Fruit fly (Drosophila melanogaster) whole organism, wandering third instar larva: ENCODE data around the gene gkt.
A peak's percentile ranks its signal among the peaks of the same experiment; 100 is the strongest.

Source experiments
- Abd-B ChIP-seq: fragments of >200 bp; optimal IDR thresholded peaks from 2 replicates; lab custom pipeline; 2017; ENCODE audit warnings: missing biosample characterization, missing genetic modification characterization
- CG9705 ChIP-seq: fragments of 200-800 bp; sonication (Bioruptor generic); optimal IDR thresholded peaks from 2 replicates; lab custom pipeline; 2018; ENCODE audit warnings: missing biosample characterization, mild to moderate bottlenecking, missing genetic modification characterization
- CrebA ChIP-seq: fragments of 200-800 bp; sonication (Bioruptor generic); optimal IDR thresholded peaks from 2 replicates; lab custom pipeline; 2016; ENCODE audit warnings: missing biosample characterization, mild to moderate bottlenecking, missing genetic modification characterization, borderline replicate concordance
- Dfd ChIP-seq: fragments of >200 bp; optimal IDR thresholded peaks from 2 replicates; lab custom pipeline; 2017; ENCODE audit warnings: missing biosample characterization, missing genetic modification characterization
- Dif ChIP-seq: fragments of 200-275, 200-300 bp; sonication (Bioruptor generic); optimal IDR thresholded peaks from 2 replicates; lab custom pipeline; 2018; ENCODE audit warnings: missing biosample characterization, missing genetic modification characterization; ENCODE audit not compliant: partially characterized antibody
- HLH106 ChIP-seq: fragments of 200-800 bp; optimal IDR thresholded peaks from 3 replicates; lab custom pipeline; 2019; ENCODE audit warnings: missing biosample characterization, mild to moderate bottlenecking, missing genetic modification characterization, moderate library complexity
- Hr83 ChIP-seq: fragments of 200-300 bp; sonication (Bioruptor generic); optimal IDR thresholded peaks from 2 replicates; lab custom pipeline; 2016; ENCODE audit warnings: missing biosample characterization, mild to moderate bottlenecking, missing genetic modification characterization, moderate library complexity; ENCODE audit not compliant: poor library complexity, severe bottlenecking
- Myc ChIP-seq: fragments of >200 bp; optimal IDR thresholded peaks from 2 replicates; lab custom pipeline; 2017
- N ChIP-seq: fragments of >200 bp; optimal IDR thresholded peaks from 2 replicates; lab custom pipeline; 2018; ENCODE audit warnings: missing biosample characterization, missing external identifiers, missing genetic modification characterization
- OdsH ChIP-seq: fragments of 200-800 bp; sonication (Bioruptor generic); optimal IDR thresholded peaks from 2 replicates; lab custom pipeline; 2016; ENCODE audit warnings: missing biosample characterization, mild to moderate bottlenecking, missing genetic modification characterization
- Rel ChIP-seq, 2 experiments: fragments of 200-800 bp; sonication (Bioruptor generic) in 1 of 2; optimal IDR thresholded peaks; 2 replicates in 1 of 2; 3 replicates in 1 of 2; lab custom pipeline; 2016 to 2019; ENCODE audit warnings: mild to moderate bottlenecking in 2 of 2, missing biosample characterization in 2 of 2, missing genetic modification characterization in 2 of 2, moderate library complexity in 1 of 2
- Sp1 ChIP-seq: fragments of 200-800 bp; sonication (Bioruptor generic); optimal IDR thresholded peaks from 3 replicates; lab custom pipeline; 2019; ENCODE audit warnings: missing biosample characterization, mild to moderate bottlenecking, missing genetic modification characterization, moderate library complexity
- Vsx2 ChIP-seq: fragments of 200-300, 225-300 bp; sonication (Bioruptor generic); optimal IDR thresholded peaks from 2 replicates; lab custom pipeline; 2018; ENCODE audit warnings: missing biosample characterization, missing genetic modification characterization; ENCODE audit not compliant: partially characterized antibody
- br ChIP-seq: fragments of 200-800 bp; sonication (Bioruptor generic); optimal IDR thresholded peaks from 2 replicates; lab custom pipeline; 2016; ENCODE audit warnings: missing biosample characterization, missing genetic modification characterization
- brk ChIP-seq: fragments of 200-800 bp; sonication (Bioruptor generic); optimal IDR thresholded peaks from 2 replicates; lab custom pipeline; 2016; ENCODE audit warnings: missing biosample characterization, mild to moderate bottlenecking, missing genetic modification characterization
- dsf ChIP-seq: sonication (Bioruptor generic); optimal IDR thresholded peaks from 2 replicates; lab custom pipeline; 2016; ENCODE audit warnings: missing biosample characterization, missing genetic modification characterization, borderline replicate concordance
- ey ChIP-seq: fragments of 200-800 bp; sonication (Bioruptor generic); optimal IDR thresholded peaks from 2 replicates; lab custom pipeline; 2016; ENCODE audit warnings: missing biosample characterization, missing genetic modification characterization
- foxo ChIP-seq, 2 experiments: fragments of 200-800 bp; sonication (Bioruptor generic); optimal IDR thresholded peaks; 2 replicates in 1 of 2; 3 replicates in 1 of 2; lab custom pipeline; 2016 to 2017; ENCODE audit warnings: missing biosample characterization in 2 of 2, missing genetic modification characterization in 2 of 2
- fru ChIP-seq: fragments of 200-800 bp; sonication (Bioruptor generic); optimal IDR thresholded peaks from 3 replicates; lab custom pipeline; 2016; ENCODE audit warnings: missing biosample characterization, mild to moderate bottlenecking, missing genetic modification characterization
- jim ChIP-seq: fragments of 175-275, 200-325 bp; sonication (Bioruptor generic); optimal IDR thresholded peaks from 2 replicates; lab custom pipeline; 2016; ENCODE audit warnings: missing biosample characterization, mild to moderate bottlenecking, missing genetic modification characterization
- pan ChIP-seq: fragments of >200 bp; optimal IDR thresholded peaks from 2 replicates; lab custom pipeline; 2017
- psq ChIP-seq: fragments of 200-800 bp; sonication (Bioruptor generic); optimal IDR thresholded peaks from 3 replicates; lab custom pipeline; 2017; ENCODE audit warnings: missing biosample characterization, mild to moderate bottlenecking, missing genetic modification characterization, moderate library complexity
- rgr ChIP-seq: fragments of 200-800 bp; sonication (Bioruptor generic); optimal IDR thresholded peaks from 3 replicates; lab custom pipeline; 2016; ENCODE audit warnings: missing biosample characterization, mild to moderate bottlenecking, missing genetic modification characterization
- sage ChIP-seq: fragments of 200-800 bp; sonication (Bioruptor generic); optimal IDR thresholded peaks from 2 replicates; lab custom pipeline; 2016; ENCODE audit warnings: missing biosample characterization, mild to moderate bottlenecking, missing genetic modification characterization
- sv ChIP-seq: fragments of 200-800 bp; sonication (Bioruptor generic); optimal IDR thresholded peaks from 3 replicates; lab custom pipeline; 2016; ENCODE audit warnings: missing biosample characterization, missing genetic modification characterization
- tai ChIP-seq: sonication (Bioruptor generic); optimal IDR thresholded peaks from 2 replicates; lab custom pipeline; 2016; ENCODE audit warnings: missing biosample characterization, missing genetic modification characterization
- usp ChIP-seq: fragments of >200 bp; optimal IDR thresholded peaks from 2 replicates; lab custom pipeline; 2017; ENCODE audit warnings: missing biosample characterization, missing genetic modification characterization
- woc ChIP-seq: sonication (Bioruptor generic); optimal IDR thresholded peaks from 2 replicates; lab custom pipeline; 2016; ENCODE audit warnings: missing biosample characterization, mild to moderate bottlenecking, missing genetic modification characterization

The gkt gene

dm6 chr2L:3173740-3174139 is 14.0 kb downstream of the gkt start, which contains the start of the genes CG31698 and CG15404:
TSS of gene CG31698 (minus strand) at chr2L:3173840.
TSS of gene CG15404 (plus strand) at chr2L:3173972.
- TF ChIP-seq CG9705 (no peak), Myc (lab: Kevin White, UChicago) (no peak), HLH106 (tag; lab: Kevin White, UChicago) (no peak), jim (GFP tag; lab: Kevin White, UChicago) (no peak), dsf (no peak)
- TF ChIP-seq, all 38 proteins: peak for 0

dm6 chr2L:3179654-3180053 is 19.9 kb downstream of the gkt start:
- TF ChIP-seq Dif (GFP tag; lab: Kevin White, UChicago) (no peak), Rel (GFP tag; optimal IDR thresholded peaks at IDR 0.05; lab: Kevin White, UChicago) (no peak), Rel (tag; optimal IDR thresholded peaks at IDR 0.05; lab: Kevin White, UChicago) (no peak), CrebA (no peak)

DNA sequence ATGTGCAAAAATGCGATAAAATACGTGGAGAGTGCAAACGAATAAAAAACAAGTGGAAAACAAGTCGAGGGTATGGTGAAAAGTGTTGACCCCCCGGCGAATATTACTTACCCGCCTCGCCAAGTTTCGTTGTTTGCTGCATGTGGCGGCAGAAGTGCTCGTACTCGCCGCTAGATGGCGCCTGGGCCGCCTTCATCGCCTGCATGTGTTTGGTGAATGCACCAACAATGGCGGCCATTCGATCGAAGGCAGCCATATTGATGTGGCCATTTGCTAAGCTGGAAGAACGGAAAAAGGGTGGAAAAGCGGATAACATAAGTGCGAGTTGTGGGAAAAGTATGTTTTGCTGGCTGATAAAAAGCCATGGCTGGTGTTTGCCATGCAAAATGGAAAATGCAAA is 23.5 kb downstream of the gkt start:
- TF ChIP-seq jim (GFP tag; lab: Kevin White, UChicago) (no peak), foxo (GFP tag; optimal IDR thresholded peaks at IDR 0.05; lab: Kevin White, UChicago) (no peak), psq (GFP tag; lab: Kevin White, UChicago) (no peak), CrebA (no peak), Hr83 (no peak), Myc (lab: Kevin White, UChicago) (no peak), HLH106 (tag; lab: Kevin White, UChicago) (no peak), tai (GFP tag; lab: Kevin White, UChicago) (no peak)

DNA sequence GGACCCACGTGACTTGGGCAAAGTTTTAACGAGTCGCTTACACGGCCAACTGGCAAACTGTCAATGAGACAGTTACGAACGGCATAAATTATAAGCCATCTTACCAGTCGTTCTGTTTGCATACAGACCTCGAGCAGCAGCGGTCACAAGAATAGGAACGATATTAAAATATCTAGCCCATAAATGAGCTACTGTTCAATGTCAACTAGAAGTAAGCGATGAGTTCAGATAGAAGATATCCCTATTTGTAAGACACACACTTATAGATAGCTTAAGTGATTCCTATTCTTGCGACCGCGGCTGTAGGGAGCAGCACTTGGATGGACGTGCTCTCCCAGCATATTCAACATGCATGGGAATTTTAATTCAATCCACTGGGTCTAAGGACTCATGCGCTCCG is 29.1 kb downstream of the gkt start:
- TF ChIP-seq N, result no peak
- TF ChIP-seq fru (GFP tag; lab: Kevin White, UChicago), result no peak
- peak; percentile 1 for TF ChIP-seq rgr (GFP tag; lab: Kevin White, UChicago)
- TF ChIP-seq tai (GFP tag; lab: Kevin White, UChicago), result no peak
- TF ChIP-seq foxo (GFP tag; optimal IDR thresholded peaks at IDR 0.05; lab: Kevin White, UChicago), result peak in 1 of 2 experiments; percentile 14
- TF ChIP-seq CrebA, result no peak
- TF ChIP-seq OdsH, result no peak
- TF ChIP-seq woc, result no peak
- TF ChIP-seq psq (GFP tag; lab: Kevin White, UChicago), result no peak
- TF ChIP-seq Sp1 (GFP tag; lab: Kevin White, UChicago), result no peak
- no peak for TF ChIP-seq Rel (GFP tag; optimal IDR thresholded peaks at IDR 0.05; lab: Kevin White, UChicago)
- TF ChIP-seq Rel (tag; optimal IDR thresholded peaks at IDR 0.05; lab: Kevin White, UChicago), result no peak
- TF ChIP-seq jim (GFP tag; lab: Kevin White, UChicago), result no peak
- no peak for TF ChIP-seq sage

DNA sequence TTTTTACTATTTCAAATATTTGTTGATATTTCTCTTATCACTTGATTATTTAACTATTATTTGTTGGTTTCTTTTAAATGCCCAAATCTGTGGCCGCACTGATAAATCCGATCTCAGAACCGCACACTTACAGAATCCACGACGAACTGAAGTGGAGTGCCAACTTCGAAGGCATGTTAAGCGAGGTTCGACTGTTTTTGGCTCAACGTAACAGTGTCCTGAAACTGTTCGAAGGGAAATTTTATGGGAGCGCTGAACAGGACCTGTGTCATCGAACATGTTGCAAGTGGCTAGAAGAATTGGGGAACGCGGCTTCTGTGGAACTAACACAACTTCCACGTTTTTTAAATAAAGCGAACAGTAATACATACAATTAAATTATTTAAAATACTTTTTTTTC is 39.8 kb downstream of the gkt start:
- no peak for TF ChIP-seq foxo (GFP tag; optimal IDR thresholded peaks at IDR 0.05; lab: Kevin White, UChicago)
- no peak for TF ChIP-seq br (GFP tag; lab: Kevin White, UChicago)
- no peak for TF ChIP-seq Abd-B (GFP tag; lab: Kevin White, UChicago)
- no peak for TF ChIP-seq rgr (GFP tag; lab: Kevin White, UChicago)
- TF ChIP-seq tai (GFP tag; lab: Kevin White, UChicago), result no peak
- no peak for TF ChIP-seq dsf
- TF ChIP-seq jim (GFP tag; lab: Kevin White, UChicago), result no peak
- no peak for TF ChIP-seq usp (GFP tag; lab: Kevin White, UChicago)
- no peak for TF ChIP-seq Dfd (GFP tag; lab: Kevin White, UChicago)
- no peak for TF ChIP-seq sv (GFP tag; lab: Kevin White, UChicago)
- no peak for TF ChIP-seq Myc (lab: Kevin White, UChicago)
- no peak for TF ChIP-seq Hr83
- no peak for TF ChIP-seq OdsH
- TF ChIP-seq pan (lab: Kevin White, UChicago), result no peak

- TF ChIP-seq HLH106 (tag; lab: Kevin White, UChicago) (no peak), rgr (GFP tag; lab: Kevin White, UChicago) (no peak), ey (GFP tag; lab: Kevin White, UChicago) (no peak), sv (GFP tag; lab: Kevin White, UChicago) (no peak), Rel (GFP tag; optimal IDR thresholded peaks at IDR 0.05; lab: Kevin White, UChicago) (no peak), Rel (tag; optimal IDR thresholded peaks at IDR 0.05; lab: Kevin White, UChicago) (no peak), pan (lab: Kevin White, UChicago) (no peak), fru (GFP tag; lab: Kevin White, UChicago) (no peak), psq (GFP tag; lab: Kevin White, UChicago) (no peak), brk (GFP tag; lab: Kevin White, UChicago) (no peak), Vsx2 (GFP tag; lab: Kevin White, UChicago) (no peak), Myc (lab: Kevin White, UChicago) (no peak), br (GFP tag; lab: Kevin White, UChicago) (no peak), N (no peak), Hr83 (no peak), woc (no peak)
- TF ChIP-seq, all 38 proteins: peak for 0
These were observed 40.6 kb downstream of the gkt start, which contains the start of gene CG34393 for dm6 chr2L:3200396-3200795. TSS of gene CG34393 (minus strand) at chr2L:3200496.
